Worm (Caenorhabditis elegans) whole organism, young adult: ENCODE data around the gene pap-1.

Experiments used
- F39B2.1 ChIP-seq: fragments of 200-800 bp; sonication (Bioruptor generic); IDR thresholded peaks from 2 replicates; pipeline ENCODE4 v1.3.6; 2022; ENCODE audit warnings: missing genetic modification reagents, missing genetic modification characterization, missing compliant biosample characterization
- T26A5.8 ChIP-seq: sonication (generic microtip); optimal IDR thresholded peaks from 2 replicates; lab custom pipeline; 2016; ENCODE audit warnings: missing genetic modification characterization, missing compliant biosample characterization
- die-1 ChIP-seq: sonication (generic microtip); optimal IDR thresholded peaks from 2 replicates; lab custom pipeline; 2016; ENCODE audit warnings: missing genotype, mild to moderate bottlenecking, missing genetic modification characterization, missing compliant biosample characterization
- let-526 ChIP-seq: fragments of 200-800 bp; sonication (Bioruptor generic); IDR thresholded peaks from 2 replicates; pipeline ENCODE4 v1.3.6; 2022; ENCODE audit warnings: missing genetic modification reagents, missing genetic modification characterization, missing compliant biosample characterization
- let-607 ChIP-seq, 2 experiments: fragments of 200-800 bp in 1 of 2; sonication (Bioruptor generic) in 1 of 2; sonication (generic microtip) in 1 of 2; optimal IDR thresholded peaks; 2 replicates each; lab custom pipeline; 2016 to 2018; ENCODE audit warnings: mild to moderate bottlenecking in 2 of 2, missing compliant biosample characterization in 2 of 2, missing genetic modification characterization in 2 of 2, moderate library complexity in 2 of 2, missing genotype in 1 of 2
- lin-35 ChIP-seq, 3 experiments: fragments of 150-350 bp in 2 of 3; sonication (generic microtip) in 1 of 3; optimal IDR thresholded peaks; 2 replicates each; lab custom pipeline; 2014 to 2018; ENCODE audit warnings: missing biosample characterization in 3 of 3, missing genetic modification characterization in 3 of 3, missing genetic modification reagents in 3 of 3
- snpc-4 ChIP-seq, 5 experiments: fragments of 150-350 bp in 1 of 5; sonication (generic microtip) in 4 of 5; optimal IDR thresholded peaks; 2 replicates each; lab custom pipeline; 2014 to 2018; ENCODE audit warnings: missing genetic modification characterization in 5 of 5, missing biosample characterization in 3 of 5, antibody characterized with exemption in 2 of 5, mild to moderate bottlenecking in 2 of 5, missing compliant biosample characterization in 2 of 5, missing genotype in 2 of 5, moderate library complexity in 2 of 5, missing genetic modification reagents in 1 of 5
- tbp1 ChIP-seq: fragments of 200-800 bp; sonication (Bioruptor generic); optimal IDR thresholded peaks from 2 replicates; lab custom pipeline; 2018; ENCODE audit warnings: mild to moderate bottlenecking, missing genetic modification characterization, missing compliant biosample characterization

DNA sequence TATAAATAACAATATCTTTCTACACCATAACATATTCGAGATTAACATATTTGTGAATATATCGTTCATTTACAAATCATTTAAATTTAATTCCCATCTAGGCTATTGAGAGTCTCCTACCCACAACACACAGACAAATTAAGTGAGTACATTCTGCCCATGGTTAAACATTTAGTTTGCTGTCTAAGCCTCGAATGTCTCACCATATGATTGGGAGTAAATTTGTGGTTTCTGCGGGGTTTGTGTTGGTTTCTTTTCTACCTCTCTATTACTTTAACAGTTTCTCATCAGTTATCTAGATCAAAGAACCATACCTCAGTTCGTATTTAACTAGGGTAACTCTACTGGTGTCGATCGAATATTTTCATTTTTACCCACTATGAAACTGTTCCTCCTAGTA, 43.3 kb upstream of the pap-1 start, which contains the start of gene ugt-2:
- TF ChIP-seq let-526 (GFP tag; lab: Robert Waterston, UW) (no peak), snpc-4 (GFP tag; optimal IDR thresholded peaks at IDR 0.05; lab: Kevin White, UChicago) (no peak), snpc-4 (tag; optimal IDR thresholded peaks at IDR 0.05; lab: Kevin White, UChicago) (no peak), lin-35 (GFP tag; optimal IDR thresholded peaks at IDR 0.05; lab: Kevin White, UChicago) (no peak), let-607 (tag; optimal IDR thresholded peaks at IDR 0.05; lab: Kevin White, UChicago) (no peak), T26A5.8 (tag; lab: Kevin White, UChicago) (no peak), die-1 (tag; lab: Kevin White, UChicago) (no peak), F39B2.1 (GFP tag; lab: Robert Waterston, UW) (no peak), tbp1 (GFP tag; lab: Kevin White, UChicago) (no peak)
